Fruit fly (Drosophila melanogaster) whole organism, embryonic: ENCODE results near the gene CG14507.

Experiments used
- Aef1 ChIP-seq: fragments of 200-800 bp; sonication (Bioruptor generic); IDR thresholded peaks from 3 replicates; pipeline ENCODE4 v1.3.6; 2022; ENCODE audit warnings: missing biosample characterization, missing genetic modification characterization
- Atf6 ChIP-seq: fragments of 200-800 bp; sonication (Bioruptor generic); IDR thresholded peaks from 2 replicates; pipeline ENCODE4 v1.3.6; 2022; ENCODE audit warnings: missing biosample characterization, missing genetic modification characterization
- CG10147 ChIP-seq: fragments of 200-800 bp; sonication (Bioruptor generic); optimal IDR thresholded peaks from 2 replicates; lab custom pipeline; 2019; ENCODE audit warnings: missing biosample characterization, mild to moderate bottlenecking, missing genetic modification characterization, moderate library complexity
- CG1529 ChIP-seq: fragments of 200-800 bp; sonication (Bioruptor generic); optimal IDR thresholded peaks from 3 replicates; lab custom pipeline; 2018; ENCODE audit warnings: missing biosample characterization, missing genetic modification characterization
- CG1603 ChIP-seq: fragments of 200-800 bp; sonication (Bioruptor generic); optimal IDR thresholded peaks from 2 replicates; lab custom pipeline; 2019; ENCODE audit warnings: missing biosample characterization, mild to moderate bottlenecking, missing genetic modification characterization, moderate library complexity
- CG16863 ChIP-seq: fragments of 200-800 bp; sonication (Bioruptor generic); optimal IDR thresholded peaks from 3 replicates; lab custom pipeline; 2016; ENCODE audit warnings: missing biosample characterization, missing genetic modification characterization
- CG17829 ChIP-seq: fragments of 200-800 bp; optimal IDR thresholded peaks from 2 replicates; lab custom pipeline; 2019; ENCODE audit warnings: missing biosample characterization, mild to moderate bottlenecking, missing genetic modification characterization, moderate library complexity
- CG18619 ChIP-seq: fragments of 200-800 bp; sonication (Bioruptor generic); optimal IDR thresholded peaks from 3 replicates; lab custom pipeline; 2017; ENCODE audit warnings: missing biosample characterization, mild to moderate bottlenecking, missing genetic modification characterization
- CG2120 ChIP-seq: fragments of 200-800 bp; sonication (Bioruptor generic); optimal IDR thresholded peaks from 3 replicates; lab custom pipeline; 2016; ENCODE audit warnings: missing biosample characterization, missing genetic modification characterization
- CG2712 ChIP-seq: fragments of 200-800 bp; optimal IDR thresholded peaks from 3 replicates; lab custom pipeline; 2019; ENCODE audit warnings: missing biosample characterization, mild to moderate bottlenecking, missing genetic modification characterization, moderate library complexity
- CG2875 ChIP-seq: fragments of 200-800 bp; sonication (Bioruptor generic); optimal IDR thresholded peaks from 2 replicates; lab custom pipeline; 2017; ENCODE audit warnings: missing biosample characterization, mild to moderate bottlenecking, missing genetic modification characterization, missing genetic modification reagents
- CG3163 ChIP-seq: fragments of 200-800 bp; sonication (Bioruptor generic); optimal IDR thresholded peaks from 3 replicates; lab custom pipeline; 2016; ENCODE audit warnings: missing biosample characterization, missing genetic modification characterization
- CG34224 ChIP-seq: fragments of 200-800 bp; sonication (Bioruptor generic); IDR thresholded peaks from 3 replicates; pipeline ENCODE4 v1.3.6; 2022; ENCODE audit warnings: missing biosample characterization, missing genetic modification characterization; ENCODE audit not compliant: partially characterized antibody
- CG4730 ChIP-seq: fragments of 200-800 bp; sonication (Bioruptor generic); IDR thresholded peaks from 2 replicates; pipeline ENCODE4 v1.3.6; 2022; ENCODE audit warnings: missing biosample characterization, missing genetic modification characterization
- CG4854 ChIP-seq: fragments of 200-800 bp; sonication (Bioruptor generic); optimal IDR thresholded peaks from 2 replicates; lab custom pipeline; 2016; ENCODE audit warnings: missing biosample characterization, missing genetic modification characterization, inconsistent platforms
- CG7786 ChIP-seq: fragments of 200-800 bp; sonication (Bioruptor generic); optimal IDR thresholded peaks from 2 replicates; lab custom pipeline; 2016; ENCODE audit warnings: missing biosample characterization, missing genetic modification characterization
- CG8290 ChIP-seq, 3 experiments: fragments of 200-800 bp; sonication (Bioruptor generic); optimal IDR thresholded peaks; 2 replicates each; lab custom pipeline; 2016 to 2019; ENCODE audit warnings: missing biosample characterization in 3 of 3, missing genetic modification characterization in 3 of 3, mild to moderate bottlenecking in 2 of 3, moderate library complexity in 1 of 3
- Doc3 ChIP-seq: fragments of 200-800 bp; sonication (Bioruptor generic); IDR thresholded peaks from 3 replicates; pipeline ENCODE4 v1.3.6; 2022; ENCODE audit warnings: missing biosample characterization, missing genetic modification characterization; ENCODE audit not compliant: partially characterized antibody
- E2f1 ChIP-seq: fragments of 200-800 bp; sonication (Bioruptor generic); IDR thresholded peaks from 2 replicates; pipeline ENCODE4 v1.3.6; 2022; ENCODE audit warnings: missing biosample characterization, missing genetic modification characterization
- ERR ChIP-seq: fragments of 200-800 bp; sonication (Bioruptor generic); optimal IDR thresholded peaks from 2 replicates; lab custom pipeline; 2016; ENCODE audit warnings: missing biosample characterization, missing genetic modification characterization
- Fer3 ChIP-seq: fragments of 200-800 bp; sonication (Bioruptor generic); optimal IDR thresholded peaks from 2 replicates; lab custom pipeline; 2018; ENCODE audit warnings: missing biosample characterization, mild to moderate bottlenecking, missing genetic modification characterization, moderate library complexity
- Gug ChIP-seq: fragments of 200-800 bp; sonication (Bioruptor generic); IDR thresholded peaks from 4 replicates; pipeline ENCODE4 v1.3.6; 2022; ENCODE audit warnings: missing biosample characterization, missing genetic modification characterization
- Hand ChIP-seq: fragments of 200-800 bp; sonication (Bioruptor generic); optimal IDR thresholded peaks from 2 replicates; lab custom pipeline; 2017; ENCODE audit warnings: mild to moderate bottlenecking, missing biosample characterization, missing genetic modification reagents, missing genetic modification characterization
- Hr78 ChIP-seq, 2 experiments: fragments of 200-800 bp in 1 of 2; fragments of >200 bp in 1 of 2; sonication (Bioruptor generic) in 1 of 2; optimal IDR thresholded peaks; 2 replicates each; lab custom pipeline; 2017 to 2019; ENCODE audit warnings: missing biosample characterization in 2 of 2, missing genetic modification characterization in 2 of 2, mild to moderate bottlenecking in 1 of 2, moderate library complexity in 1 of 2
- Lim3 ChIP-seq: fragments of 200-800 bp; sonication (Bioruptor generic); IDR thresholded peaks from 2 replicates; pipeline ENCODE4 v1.3.6; 2022; ENCODE audit warnings: missing biosample characterization, missing genetic modification characterization
- Nf-YB ChIP-seq: fragments of 200-800 bp; sonication (Bioruptor generic); optimal IDR thresholded peaks from 3 replicates; lab custom pipeline; 2019; ENCODE audit warnings: missing biosample characterization, mild to moderate bottlenecking, missing genetic modification characterization, moderate library complexity
- Rx ChIP-seq: fragments of 200-800 bp; sonication (Bioruptor generic); IDR thresholded peaks from 2 replicates; pipeline ENCODE4 v1.3.6; 2022; ENCODE audit warnings: missing biosample characterization, missing genetic modification characterization
- Scr ChIP-seq: fragments of 200-800 bp; sonication (Bioruptor generic); IDR thresholded peaks from 2 replicates; pipeline ENCODE4 v1.3.6; 2022; ENCODE audit warnings: missing biosample characterization, missing genetic modification characterization; ENCODE audit not compliant: partially characterized antibody
- abd-A ChIP-seq: fragments of 200-800 bp; sonication (Bioruptor generic); optimal IDR thresholded peaks from 3 replicates; lab custom pipeline; 2019; ENCODE audit warnings: missing biosample characterization, mild to moderate bottlenecking, missing genetic modification characterization, moderate library complexity
- az2 ChIP-seq: fragments of 200-800 bp; sonication (Bioruptor generic); optimal IDR thresholded peaks from 3 replicates; lab custom pipeline; 2016; ENCODE audit warnings: missing biosample characterization, missing genetic modification characterization
- cwo ChIP-seq: fragments of 200-800 bp; sonication (Bioruptor generic); optimal IDR thresholded peaks from 3 replicates; lab custom pipeline; 2017; ENCODE audit warnings: missing biosample characterization, missing genetic modification characterization, mild to moderate bottlenecking, moderate library complexity, missing genetic modification reagents
- exex ChIP-seq: fragments of 200-800 bp; sonication (Bioruptor generic); optimal IDR thresholded peaks from 4 replicates; lab custom pipeline; 2018; ENCODE audit warnings: missing biosample characterization, mild to moderate bottlenecking, missing genetic modification characterization, moderate library complexity
- fd96Cb ChIP-seq: fragments of 200-800 bp; sonication (Bioruptor generic); optimal IDR thresholded peaks from 2 replicates; lab custom pipeline; 2018; ENCODE audit warnings: missing biosample characterization, mild to moderate bottlenecking, missing genetic modification characterization, moderate library complexity
- fu2 ChIP-seq: fragments of 200-800 bp; sonication (Bioruptor generic); optimal IDR thresholded peaks from 2 replicates; lab custom pipeline; 2016; ENCODE audit warnings: missing biosample characterization, missing genetic modification characterization
- gfzf ChIP-seq: fragments of 200-800 bp; sonication (Bioruptor generic); optimal IDR thresholded peaks from 2 replicates; lab custom pipeline; 2016; ENCODE audit warnings: missing biosample characterization, mild to moderate bottlenecking, missing genetic modification characterization, moderate library complexity
- jumu ChIP-seq: fragments of 200-800 bp; sonication (Bioruptor generic); optimal IDR thresholded peaks from 3 replicates; lab custom pipeline; 2016; ENCODE audit warnings: missing biosample characterization, missing genetic modification characterization
- ken ChIP-seq: fragments of 200-800 bp; sonication (Bioruptor generic); IDR thresholded peaks from 3 replicates; pipeline ENCODE4 v1.3.6; 2022; ENCODE audit warnings: missing biosample characterization, missing genetic modification characterization
- mirr ChIP-seq: fragments of 200-800 bp; sonication (Bioruptor generic); optimal IDR thresholded peaks from 3 replicates; lab custom pipeline; 2018; ENCODE audit warnings: missing biosample characterization, mild to moderate bottlenecking, missing genetic modification characterization
- nmo ChIP-seq: fragments of 200-800 bp; sonication (Bioruptor generic); optimal IDR thresholded peaks from 2 replicates; lab custom pipeline; 2018; ENCODE audit warnings: missing biosample characterization, mild to moderate bottlenecking, missing genetic modification characterization, moderate library complexity
- nom ChIP-seq: fragments of 200-800 bp; sonication (Bioruptor generic); optimal IDR thresholded peaks from 2 replicates; lab custom pipeline; 2017; ENCODE audit warnings: missing biosample characterization, missing genetic modification characterization, mild to moderate bottlenecking, moderate library complexity, missing genetic modification reagents
- peb ChIP-seq: fragments of 200-800 bp; sonication (Bioruptor generic); IDR thresholded peaks from 2 replicates; pipeline ENCODE4 v1.3.6; 2022; ENCODE audit warnings: missing biosample characterization, missing genetic modification characterization
- sd ChIP-seq: fragments of 200-800 bp; sonication (Bioruptor generic); optimal IDR thresholded peaks from 3 replicates; lab custom pipeline; 2018; ENCODE audit warnings: missing biosample characterization, mild to moderate bottlenecking, missing genetic modification characterization, moderate library complexity
- sens ChIP-seq: fragments of 200-800 bp; sonication (Bioruptor generic); peaks from one replicate; lab custom pipeline; 2016; ENCODE audit warnings: missing biosample characterization, missing genetic modification characterization
- seq ChIP-seq: fragments of 200-800 bp; sonication (Bioruptor generic); IDR thresholded peaks from 2 replicates; pipeline ENCODE4 v1.3.6; 2022; ENCODE audit warnings: missing biosample characterization, missing genetic modification characterization
- ssp ChIP-seq: fragments of 200-800 bp; sonication (Bioruptor generic); IDR thresholded peaks from 2 replicates; pipeline ENCODE4 v1.3.6; 2022; ENCODE audit warnings: missing biosample characterization, missing genetic modification characterization
- ttk ChIP-seq: fragments of 200-800 bp; sonication (Bioruptor generic); IDR thresholded peaks from 2 replicates; pipeline ENCODE4 v2.1.2; 2022; ENCODE audit warnings: missing biosample characterization, missing genetic modification characterization
- twi ChIP-seq: fragments of 200-800 bp; optimal IDR thresholded peaks from 2 replicates; lab custom pipeline; 2019; ENCODE audit warnings: missing biosample characterization, mild to moderate bottlenecking, missing genetic modification characterization, moderate library complexity
- zfh1 ChIP-seq: fragments of 200-800 bp; sonication (Bioruptor generic); IDR thresholded peaks from 3 replicates; pipeline ENCODE4 v1.3.6; 2022; ENCODE audit warnings: missing biosample characterization, missing genetic modification characterization

CG14507 gene

dm6 chr3R:29230552-29231102, 3.1 kb upstream of the CG14507 start (continued):
- TF ChIP-seq Rx (GFP tag; lab: Robert Waterston, UW): 0 out of 2 replicates have a peak, but pooled peaks have one; percentile 5
- TF ChIP-seq zfh1 (GFP tag; lab: Robert Waterston, UW): 0 out of 3 replicates have a peak, but pooled peaks have one; percentile 40
- TF ChIP-seq, all 482 proteins: peak for 39

- TF ChIP-seq CG1529 (GFP tag; lab: Kevin White, UChicago): no peak
- TF ChIP-seq mirr (GFP tag; lab: Kevin White, UChicago): peak; percentile 32
- no peak for TF ChIP-seq CG34224 (GFP tag; lab: Robert Waterston, UW)
- TF ChIP-seq CG1603: no peak
- TF ChIP-seq Nf-YB: no peak
- no peak for TF ChIP-seq zfh1 (GFP tag; lab: Robert Waterston, UW)
- no peak for TF ChIP-seq sd
- TF ChIP-seq ttk (GFP tag; lab: Robert Waterston, UW): no peak
- TF ChIP-seq fd96Cb (tag; lab: Kevin White, UChicago): no peak
- TF ChIP-seq fu2: no peak
- no peak for TF ChIP-seq nmo (GFP tag; lab: Kevin White, UChicago)
- no peak for TF ChIP-seq CG3163
- TF ChIP-seq Lim3 (GFP tag; lab: Robert Waterston, UW): no peak
- no peak for TF ChIP-seq abd-A (tag; lab: Kevin White, UChicago)
- peak; percentile 9 for TF ChIP-seq cwo
- TF ChIP-seq CG17829: no peak
- TF ChIP-seq Aef1 (GFP tag; lab: Robert Waterston, UW): no peak
- no peak for TF ChIP-seq sens (GFP tag; lab: Kevin White, UChicago)
- no peak for TF ChIP-seq Hand (GFP tag; lab: Kevin White, UChicago)
- no peak for TF ChIP-seq seq (GFP tag; lab: Robert Waterston, UW)
- no peak for TF ChIP-seq CG4854 (GFP tag; lab: Kevin White, UChicago)
- peak; percentile 69 for TF ChIP-seq exex
- no peak for TF ChIP-seq nom (GFP tag; lab: Kevin White, UChicago)
- no peak for TF ChIP-seq CG4730 (GFP tag; lab: Robert Waterston, UW)
- no peak for TF ChIP-seq jumu (GFP tag; lab: Kevin White, UChicago)
- TF ChIP-seq CG2120: no peak
- no peak for TF ChIP-seq CG2712 (tag; lab: Kevin White, UChicago)
- no peak for TF ChIP-seq CG18619 (GFP tag; lab: Kevin White, UChicago)
- no peak for TF ChIP-seq E2f1
- TF ChIP-seq CG16863: no peak
- no peak for TF ChIP-seq ERR (GFP tag; lab: Kevin White, UChicago)
- no peak for TF ChIP-seq twi
- no peak for TF ChIP-seq CG7786
- TF ChIP-seq ssp (GFP tag; lab: Robert Waterston, UW): peak; percentile 10; the same call in 1 of the 2 replicates
- TF ChIP-seq Fer3 (tag; lab: Kevin White, UChicago): no peak
- no peak for TF ChIP-seq peb (GFP tag; lab: Robert Waterston, UW)
- TF ChIP-seq ken (GFP tag; lab: Robert Waterston, UW): no peak
- TF ChIP-seq CG10147 (GFP tag; lab: Kevin White, UChicago): no peak
- TF ChIP-seq Doc3 (GFP tag; lab: Robert Waterston, UW): no peak
- TF ChIP-seq Atf6: no peak
- no peak for TF ChIP-seq az2 (GFP tag; lab: Kevin White, UChicago)
- no peak for TF ChIP-seq Gug (GFP tag; lab: Robert Waterston, UW)
- no peak for TF ChIP-seq CG8290 (GFP tag; optimal IDR thresholded peaks at IDR 0.05; lab: Kevin White, UChicago)
- TF ChIP-seq CG8290 (tag; optimal IDR thresholded peaks at IDR 0.05; lab: Kevin White, UChicago): no peak
- TF ChIP-seq CG2875: no peak
- peak in 1 of 2 experiments; percentile 11 for TF ChIP-seq Hr78 (GFP tag; optimal IDR thresholded peaks at IDR 0.05; lab: Kevin White, UChicago)
- no peak for TF ChIP-seq gfzf (GFP tag; lab: Kevin White, UChicago)
- no peak for TF ChIP-seq Scr (GFP tag; lab: Robert Waterston, UW)
Observed at dm6 chr3R:29229958-29230357, 2.4 kb upstream of the CG14507 start.
